Worm (Caenorhabditis elegans) whole organism, mixed stage, embryonic: ENCODE results near the gene Y102A11A.5.

Experiments
- M03D4.4 ChIP-seq: sonication (generic microtip); optimal IDR thresholded peaks from 2 replicates; lab custom pipeline; 2017; ENCODE audit warnings: mild to moderate bottlenecking, missing genetic modification characterization, missing compliant biosample characterization
- bed-3 ChIP-seq: fragments of 200-800 bp; sonication (Bioruptor generic); optimal IDR thresholded peaks from 3 replicates; lab custom pipeline; 2018; ENCODE audit warnings: mild to moderate bottlenecking, missing genetic modification characterization, moderate library complexity, missing compliant biosample characterization
- blmp-1 ChIP-seq: fragments of 150-350 bp; optimal IDR thresholded peaks from 2 replicates; lab custom pipeline; 2014; ENCODE audit warnings: missing biosample characterization, missing genetic modification characterization
- ceh-39 ChIP-seq: fragments of 150-350 bp; optimal IDR thresholded peaks from 2 replicates; lab custom pipeline; 2014; ENCODE audit warnings: missing biosample characterization, missing genetic modification characterization
- ceh-43 ChIP-seq: fragments of 200-800 bp; sonication (Bioruptor generic); optimal IDR thresholded peaks from 2 replicates; lab custom pipeline; 2018; ENCODE audit warnings: mild to moderate bottlenecking, missing genetic modification characterization, moderate library complexity, missing compliant biosample characterization
- ceh-83 ChIP-seq: fragments of 200-800 bp; sonication (Bioruptor generic); optimal IDR thresholded peaks from 2 replicates; lab custom pipeline; 2018; ENCODE audit warnings: mild to moderate bottlenecking, missing genetic modification characterization, missing compliant biosample characterization
- ces-1 ChIP-seq: fragments of 150-350 bp; optimal IDR thresholded peaks from 2 replicates; lab custom pipeline; 2014; ENCODE audit warnings: missing biosample characterization, missing genetic modification reagents, missing genetic modification characterization
- cnd-1 ChIP-seq: fragments of 200-800 bp; sonication (Bioruptor generic); optimal IDR thresholded peaks from 2 replicates; lab custom pipeline; 2018; ENCODE audit warnings: mild to moderate bottlenecking, missing genetic modification characterization, missing compliant biosample characterization
- drap-1 ChIP-seq: fragments of 200-800 bp; sonication (Bioruptor generic); optimal IDR thresholded peaks from 3 replicates; lab custom pipeline; 2018; ENCODE audit warnings: mild to moderate bottlenecking, missing genetic modification characterization, missing compliant biosample characterization
- elt-1 ChIP-seq: sonication (generic microtip); optimal IDR thresholded peaks from 2 replicates; lab custom pipeline; 2017; ENCODE audit warnings: missing genetic modification characterization, mild to moderate bottlenecking, missing compliant biosample characterization, antibody characterized with exemption, moderate library complexity, borderline replicate concordance; ENCODE audit not compliant: insufficient read depth
- elt-3 ChIP-seq: fragments of 150-350 bp; optimal IDR thresholded peaks from 2 replicates; lab custom pipeline; 2014; ENCODE audit warnings: missing biosample characterization, missing genetic modification characterization
- flh-1 ChIP-seq: fragments of 200-800 bp; sonication (Bioruptor generic); optimal IDR thresholded peaks from 2 replicates; lab custom pipeline; 2018; ENCODE audit warnings: mild to moderate bottlenecking, missing genetic modification characterization, moderate library complexity, missing compliant biosample characterization
- ham-2 ChIP-seq: fragments of 200-800 bp; sonication (Bioruptor generic); optimal IDR thresholded peaks from 2 replicates; lab custom pipeline; 2018; ENCODE audit warnings: mild to moderate bottlenecking, missing genetic modification characterization, missing compliant biosample characterization
- hlh-1 ChIP-seq: fragments of 150-350 bp; optimal IDR thresholded peaks from 2 replicates; lab custom pipeline; 2014; ENCODE audit warnings: missing biosample characterization, missing genetic modification reagents, missing genetic modification characterization
- lin-13 ChIP-seq: fragments of 150-350 bp; optimal IDR thresholded peaks from 2 replicates; lab custom pipeline; 2014; ENCODE audit warnings: missing biosample characterization, missing genetic modification characterization
- lin-32 ChIP-seq: fragments of 200-800 bp; sonication (Bioruptor generic); optimal IDR thresholded peaks from 2 replicates; lab custom pipeline; 2018; ENCODE audit warnings: mild to moderate bottlenecking, missing genetic modification characterization, missing compliant biosample characterization
- lsy-2 ChIP-seq: fragments of 150-350 bp; optimal IDR thresholded peaks from 2 replicates; lab custom pipeline; 2014; ENCODE audit warnings: missing biosample characterization, missing genetic modification characterization
- mab-5 ChIP-seq: fragments of 150-350 bp; optimal IDR thresholded peaks from 2 replicates; lab custom pipeline; 2014; ENCODE audit warnings: missing biosample characterization, missing genetic modification characterization
- mep-1 ChIP-seq: fragments of 150-350 bp; optimal IDR thresholded peaks from 2 replicates; lab custom pipeline; 2017; ENCODE audit warnings: missing biosample characterization, missing genetic modification reagents, missing genetic modification characterization, inconsistent platforms
- mls-2 ChIP-seq: sonication (generic microtip); optimal IDR thresholded peaks from 2 replicates; lab custom pipeline; 2016; ENCODE audit warnings: mild to moderate bottlenecking, missing genetic modification characterization, moderate library complexity, missing compliant biosample characterization
- nhr-12 ChIP-seq: fragments of 150-350 bp; optimal IDR thresholded peaks from 2 replicates; lab custom pipeline; 2014; ENCODE audit warnings: missing biosample characterization, missing genetic modification characterization
- nhr-2 ChIP-seq: fragments of 150-350 bp; optimal IDR thresholded peaks from 2 replicates; lab custom pipeline; 2014; ENCODE audit warnings: missing biosample characterization, missing genetic modification characterization
- nhr-237 ChIP-seq: fragments of 150-350 bp; optimal IDR thresholded peaks from 2 replicates; lab custom pipeline; 2014; ENCODE audit warnings: missing biosample characterization, missing genetic modification characterization
- nhr-28 ChIP-seq: fragments of 150-350 bp; optimal IDR thresholded peaks from 2 replicates; lab custom pipeline; 2014; ENCODE audit warnings: missing biosample characterization, missing genetic modification characterization
- pha-4 ChIP-seq: fragments of 150-350 bp; optimal IDR thresholded peaks from 2 replicates; lab custom pipeline; 2018; ENCODE audit warnings: missing biosample characterization, missing genetic modification reagents, missing genetic modification characterization
- sem-2 ChIP-seq: fragments of 200-800 bp; sonication (Bioruptor generic); optimal IDR thresholded peaks from 2 replicates; lab custom pipeline; 2018; ENCODE audit warnings: mild to moderate bottlenecking, missing genetic modification characterization, missing compliant biosample characterization
- snpc-4 ChIP-seq: fragments of 150-350 bp; optimal IDR thresholded peaks from 2 replicates; lab custom pipeline; 2014; ENCODE audit warnings: missing biosample characterization, missing genetic modification characterization
- sptf-1 ChIP-seq: sonication (generic microtip); optimal IDR thresholded peaks from 2 replicates; lab custom pipeline; 2017; ENCODE audit warnings: mild to moderate bottlenecking, missing genetic modification characterization, moderate library complexity, missing compliant biosample characterization
- tbx-8 ChIP-seq: fragments of 200-800 bp; sonication (Bioruptor generic); optimal IDR thresholded peaks from 2 replicates; lab custom pipeline; 2018; ENCODE audit warnings: mild to moderate bottlenecking, missing genetic modification characterization, moderate library complexity, missing compliant biosample characterization
- unc-120 ChIP-seq: sonication (generic microtip); optimal IDR thresholded peaks from 2 replicates; lab custom pipeline; 2017; ENCODE audit warnings: missing genetic modification characterization, missing compliant biosample characterization; ENCODE audit not compliant: poor library complexity, severe bottlenecking
- unc-39 ChIP-seq: fragments of 150-350 bp; optimal IDR thresholded peaks from 2 replicates; lab custom pipeline; 2014; ENCODE audit warnings: missing biosample characterization, missing genetic modification characterization
- zip-8 ChIP-seq: fragments of 150-350 bp; optimal IDR thresholded peaks from 2 replicates; lab custom pipeline; 2014; ENCODE audit warnings: missing biosample characterization, missing genetic modification characterization

Y102A11A.5 gene

ce11 chrX:2000517-2000916 lies 30.9 kb downstream of the Y102A11A.5 start:
- TF ChIP-seq sem-2 (GFP tag; lab: Kevin White, UChicago) (no peak), mab-5 (no peak), ham-2 (GFP tag; lab: Kevin White, UChicago) (no peak), unc-39 (tag; lab: Kevin White, UChicago) (no peak), snpc-4 (no peak), nhr-12 (tag; lab: Kevin White, UChicago) (no peak), nhr-237 (tag; lab: Kevin White, UChicago) (no peak)

- TF ChIP-seq unc-120 (tag; lab: Kevin White, UChicago) (peak; percentile 17), M03D4.4 (tag; lab: Kevin White, UChicago) (peak; percentile 22), hlh-1 (tag; lab: Kevin White, UChicago) (no peak)
These were observed 32.6 kb downstream of the Y102A11A.5 start for ce11 chrX:1998825-1999224.

- TF ChIP-seq elt-3 (tag; lab: Kevin White, UChicago) = no peak
- no peak for TF ChIP-seq sptf-1 (tag; lab: Kevin White, UChicago)
- TF ChIP-seq lin-13 (tag; lab: Kevin White, UChicago) = no peak
- TF ChIP-seq sem-2 (GFP tag; lab: Kevin White, UChicago) = no peak
- TF ChIP-seq cnd-1 (tag; lab: Kevin White, UChicago) = no peak
- no peak for TF ChIP-seq mab-5
- TF ChIP-seq ham-2 (GFP tag; lab: Kevin White, UChicago) = no peak
- no peak for TF ChIP-seq blmp-1
- no peak for TF ChIP-seq flh-1 (GFP tag; lab: Kevin White, UChicago)
- no peak for TF ChIP-seq nhr-237 (tag; lab: Kevin White, UChicago)
- no peak for TF ChIP-seq nhr-28
- no peak for TF ChIP-seq elt-1 (tag; lab: Kevin White, UChicago)
- TF ChIP-seq mls-2 (tag; lab: Kevin White, UChicago) = no peak
- no peak for TF ChIP-seq ceh-83
- no peak for TF ChIP-seq drap-1 (GFP tag; lab: Kevin White, UChicago)
- no peak for TF ChIP-seq lin-32 (GFP tag; lab: Kevin White, UChicago)
- no peak for TF ChIP-seq pha-4
- TF ChIP-seq bed-3 (GFP tag; lab: Kevin White, UChicago) = no peak
- TF ChIP-seq tbx-8 (GFP tag; lab: Kevin White, UChicago) = no peak
These were observed 33.5 kb downstream of the Y102A11A.5 start, which contains the start of gene Y40A1A.3 for ce11 chrX:1997934-1998333. Gene Y40A1A.3, minus strand, starts transcription at chrX:1998034.

ce11 chrX:1996014-1996413 lies 35.4 kb downstream of the Y102A11A.5 start:
- peak; percentile 56 for TF ChIP-seq ceh-43
- peak; percentile 49 for TF ChIP-seq nhr-2
- peak; percentile 38 for TF ChIP-seq ces-1 (GFP tag; lab: Kevin White, UChicago)
- TF ChIP-seq sptf-1 (tag; lab: Kevin White, UChicago) = peak; percentile 18
- TF ChIP-seq cnd-1 (tag; lab: Kevin White, UChicago) = peak; percentile 43

ce11 chrX:1990434-1990833 lies 41.0 kb downstream of the Y102A11A.5 start, which contains the start of gene Y40A1A.2:
Gene Y40A1A.2, plus strand, starts transcription at chrX:1990734.
- no peak for TF ChIP-seq lin-13 (tag; lab: Kevin White, UChicago)
- no peak for TF ChIP-seq sptf-1 (tag; lab: Kevin White, UChicago)
- no peak for TF ChIP-seq lsy-2 (tag; lab: Kevin White, UChicago)
- TF ChIP-seq ceh-39 (tag; lab: Kevin White, UChicago) = no peak

- TF ChIP-seq zip-8 (tag; lab: Kevin White, UChicago) (no peak), mep-1 (tag; lab: Kevin White, UChicago) (peak; percentile 11)
These were observed 41.8 kb downstream of the Y102A11A.5 start, which contains the start of gene meg-3 for ce11 chrX:1989576-1989975. Gene meg-3, minus strand, starts transcription at chrX:1989607.
